Worm (Caenorhabditis elegans): ENCODE measurements around the gene K12H4.7.
A peak's percentile ranks its signal among the peaks of the same experiment; 100 is the strongest.

The K12H4.7 gene

ce11 chrIII:8047412-8047811 is 3.5 kb downstream of the K12H4.7 start, which contains the start of gene K12H4.2:
Gene K12H4.2 (plus strand): TSS chrIII:8047712.
- TF ChIP-seq eyg-1 (tag; optimal IDR thresholded peaks at IDR 0.05), result no peak
- TF ChIP-seq ceh-6 (GFP tag; optimal IDR thresholded peaks at IDR 0.05), result no peak

- TF ChIP-seq unc-55 (GFP tag; optimal IDR thresholded peaks at IDR 0.05) (no peak), dmd-4 (tag; optimal IDR thresholded peaks at IDR 0.05; ENCODE audit: borderline replicate concordance) (no peak), unc-3 (GFP tag; conservative IDR thresholded peaks at IDR 0.05) (no peak), unc-3 (tag; optimal IDR thresholded peaks at IDR 0.05) (no peak), ceh-14 (tag; optimal IDR thresholded peaks at IDR 0.05) (no peak), C08G9.2 (tag; optimal IDR thresholded peaks at IDR 0.05) (no peak), npax-4 (tag; optimal IDR thresholded peaks at IDR 0.05) (no peak), C38D4.7 (GFP tag; optimal IDR thresholded peaks at IDR 0.05) (no peak), pha-4 (tag; optimal IDR thresholded peaks at IDR 0.05) (no peak), elt-4 (tag; optimal IDR thresholded peaks at IDR 0.05) (no peak), lin-11 (tag; optimal IDR thresholded peaks at IDR 0.05) (no peak), mec-3 (tag; optimal IDR thresholded peaks at IDR 0.05; ENCODE audit: borderline replicate concordance) (no peak), ttx-3 (tag; optimal IDR thresholded peaks at IDR 0.05) (no peak), ceh-24 (tag; optimal IDR thresholded peaks at IDR 0.05) (no peak), unc-42 (tag; optimal IDR thresholded peaks at IDR 0.05) (no peak), fkh-10 (GFP tag; optimal IDR thresholded peaks at IDR 0.05) (no peak)
Observed at ce11 chrIII:8045734-8046133, 5.1 kb downstream of the K12H4.7 start, which contains the start of gene K12H4.3. Gene K12H4.3 (plus strand): TSS chrIII:8046034.

- no peak for TF ChIP-seq tbx-2 (tag; optimal IDR thresholded peaks at IDR 0.05)
- TF ChIP-seq syd-9 (tag; optimal IDR thresholded peaks at IDR 0.05), result no peak
- TF ChIP-seq T23F11.4 (GFP tag; optimal IDR thresholded peaks at IDR 0.05), result no peak
- TF ChIP-seq pqm-1 (tag; optimal IDR thresholded peaks at IDR 0.05), result no peak
- no peak for TF ChIP-seq lin-11 (tag; optimal IDR thresholded peaks at IDR 0.05)
- no peak for TF ChIP-seq ama-1 (optimal IDR thresholded peaks at IDR 0.05)
- TF ChIP-seq ahr-1 (tag; optimal IDR thresholded peaks at IDR 0.05), result no peak
- no peak for TF ChIP-seq pat-9 (tag; optimal IDR thresholded peaks at IDR 0.05)
- no peak for TF ChIP-seq odd-2 (tag; optimal IDR thresholded peaks at IDR 0.05)
- TF ChIP-seq sox-2 (GFP tag; IDR thresholded peaks at IDR 0.05), result no peak
- no peak for TF ChIP-seq sdc-2 (tag; optimal IDR thresholded peaks at IDR 0.05)
- no peak for TF ChIP-seq ttx-3 (tag; optimal IDR thresholded peaks at IDR 0.05)
- no peak for TF ChIP-seq pha-4 (tag; optimal IDR thresholded peaks at IDR 0.05)
- TF ChIP-seq pros-1 (tag; optimal IDR thresholded peaks at IDR 0.05), result no peak
- TF ChIP-seq ref-2 (tag; optimal IDR thresholded peaks at IDR 0.05), result no peak
- TF ChIP-seq C38D4.7 (GFP tag; optimal IDR thresholded peaks at IDR 0.05), result no peak
- no peak for TF ChIP-seq unc-55 (GFP tag; optimal IDR thresholded peaks at IDR 0.05)
Observed at ce11 chrIII:8044717-8045116, 6.2 kb downstream of the K12H4.7 start, which contains the start of gene spcs-3. Gene spcs-3 (plus strand): TSS chrIII:8045017.

ce11 chrIII:8044187-8044586 is 6.7 kb downstream of the K12H4.7 start, which contains the start of gene K12H4.5:
Gene K12H4.5 (plus strand): TSS chrIII:8044487.
- TF ChIP-seq mec-3 (tag; optimal IDR thresholded peaks at IDR 0.05; ENCODE audit: borderline replicate concordance) (no peak), nfya-1 (tag; optimal IDR thresholded peaks at IDR 0.05) (no peak), zip-5 (tag; optimal IDR thresholded peaks at IDR 0.05) (no peak), unc-86 (tag; optimal IDR thresholded peaks at IDR 0.05) (no peak), pqm-1 (tag; optimal IDR thresholded peaks at IDR 0.05) (no peak), ceh-34 (tag; optimal IDR thresholded peaks at IDR 0.05) (no peak)

- TF ChIP-seq unc-3 (GFP tag; conservative IDR thresholded peaks at IDR 0.05) (peak; percentile 100), unc-3 (tag; optimal IDR thresholded peaks at IDR 0.05) (peak; percentile 100), odd-2 (tag; optimal IDR thresholded peaks at IDR 0.05) (no peak), hlh-15 (tag; optimal IDR thresholded peaks at IDR 0.05) (peak; percentile 100), dmd-4 (tag; optimal IDR thresholded peaks at IDR 0.05; ENCODE audit: borderline replicate concordance) (peak; percentile 100), pha-2 (tag; optimal IDR thresholded peaks at IDR 0.05) (peak; percentile 98), ceh-22 (tag; optimal IDR thresholded peaks at IDR 0.05) (peak; percentile 37), sox-2 (GFP tag; IDR thresholded peaks at IDR 0.05) (peak; percentile 97), lin-11 (tag; optimal IDR thresholded peaks at IDR 0.05) (peak; percentile 96), ceh-31 (tag; optimal IDR thresholded peaks at IDR 0.05) (peak; percentile 100), pros-1 (tag; optimal IDR thresholded peaks at IDR 0.05) (peak; percentile 53), unc-86 (tag; optimal IDR thresholded peaks at IDR 0.05) (peak; percentile 100), eyg-1 (tag; optimal IDR thresholded peaks at IDR 0.05) (peak; percentile 100), ceh-24 (tag; optimal IDR thresholded peaks at IDR 0.05) (peak; percentile 98), gmeb-2 (tag; optimal IDR thresholded peaks at IDR 0.05) (peak; percentile 99), ceh-18 (tag; optimal IDR thresholded peaks at IDR 0.05) (peak; percentile 100), K02D7.2 (tag; optimal IDR thresholded peaks at IDR 0.05) (peak; percentile 99), Y22D7AL.16 (tag; optimal IDR thresholded peaks at IDR 0.05) (peak; percentile 100), hlh-13 (GFP tag; optimal IDR thresholded peaks at IDR 0.05) (peak; percentile 99), zip-5 (tag; optimal IDR thresholded peaks at IDR 0.05) (peak; percentile 100), C08G9.2 (tag; optimal IDR thresholded peaks at IDR 0.05) (peak; percentile 100), ceh-2 (tag; optimal IDR thresholded peaks at IDR 0.05) (peak; percentile 100)
Observed at ce11 chrIII:8043784-8044183, 7.1 kb downstream of the K12H4.7 start.
